Worm (Caenorhabditis elegans) whole organism, midembryonic: ENCODE results near the gene cyp-29A2.

Source experiments
- T22C8.4 ChIP-seq: fragments of 200-800 bp; sonication (Bioruptor generic); IDR thresholded peaks from 2 replicates; pipeline ENCODE4 v1.3.6; 2022; ENCODE audit warnings: missing genetic modification characterization, missing compliant biosample characterization
- cog-1 ChIP-seq: sonication (generic microtip); optimal IDR thresholded peaks from 2 replicates; lab custom pipeline; 2016; ENCODE audit warnings: missing genetic modification characterization, missing compliant biosample characterization
- flt-1 ChIP-seq: fragments of 200-800 bp; sonication (Bioruptor generic); IDR thresholded peaks from 2 replicates; pipeline ENCODE4 v1.3.6; 2022; ENCODE audit warnings: missing genetic modification characterization, missing compliant biosample characterization
- klf-2 ChIP-seq: fragments of 200-800 bp; sonication (Bioruptor generic); conservative IDR thresholded peaks from 2 replicates; pipeline ENCODE4 v1.3.6; 2022; ENCODE audit warnings: missing genetic modification reagents, missing genetic modification characterization, missing compliant biosample characterization
- ref-1 ChIP-seq: fragments of 200-800 bp; sonication (Bioruptor generic); conservative IDR thresholded peaks from 2 replicates; pipeline ENCODE4 v1.3.6; 2022; ENCODE audit warnings: missing genetic modification reagents, missing genetic modification characterization, missing compliant biosample characterization
- ztf-29 ChIP-seq: fragments of 200-800 bp; sonication (Bioruptor generic); IDR thresholded peaks from 2 replicates; pipeline ENCODE4 v1.3.6; 2022; ENCODE audit warnings: missing genetic modification reagents, missing genetic modification characterization, missing compliant biosample characterization

DNA sequence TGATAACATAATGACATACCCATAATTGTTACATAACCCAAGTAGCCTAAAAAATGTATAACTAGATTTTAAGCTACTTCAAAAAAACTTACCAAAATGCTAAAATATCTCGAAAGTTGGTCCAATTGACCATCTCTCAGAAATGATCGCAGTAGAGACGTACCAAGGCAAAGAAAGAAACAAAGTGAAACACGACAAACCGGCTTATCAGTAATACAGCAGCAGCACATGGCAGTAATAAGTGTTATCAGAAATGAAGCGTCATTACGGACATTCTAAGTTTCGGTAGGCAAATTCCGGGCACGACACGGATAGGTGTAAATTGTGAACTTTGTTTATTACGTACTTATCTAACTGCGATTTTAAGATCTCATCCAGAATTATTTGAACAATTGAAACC lies 48.1 kb downstream of the cyp-29A2 start, which contains the start of gene cln-3.1:
- TF ChIP-seq T22C8.4 (GFP tag; lab: Robert Waterston, UW) (no peak), cog-1 (tag; lab: Kevin White, UChicago) (no peak), ztf-29 (GFP tag; lab: Robert Waterston, UW) (no peak), ref-1 (no peak), klf-2 (GFP tag; lab: Robert Waterston, UW) (no peak), flt-1 (no peak)
